Worm (Caenorhabditis elegans) whole organism, L4 larva: ENCODE measurements around the gene pir-1.

ENCODE experiments used
- F37D6.2 ChIP-seq: sonication (generic microtip); optimal IDR thresholded peaks from 2 replicates; lab custom pipeline; 2016; ENCODE audit warnings: mild to moderate bottlenecking, missing genetic modification characterization, missing compliant biosample characterization
- R02D3.7 ChIP-seq: fragments of 150-350 bp; sonication (generic microtip); optimal IDR thresholded peaks from 3 replicates; lab custom pipeline; 2014; ENCODE audit warnings: missing biosample characterization, missing genetic modification characterization
- T26A8.4 ChIP-seq: fragments of 200-800 bp; sonication (Bioruptor generic); IDR thresholded peaks from 2 replicates; pipeline ENCODE4 v1.3.6; 2022; ENCODE audit warnings: missing genetic modification characterization, missing compliant biosample characterization
- Y5F2A.4 ChIP-seq: fragments of 200-800 bp; sonication (Bioruptor generic); optimal IDR thresholded peaks from 2 replicates; lab custom pipeline; 2018; ENCODE audit warnings: mild to moderate bottlenecking, missing genetic modification characterization, missing compliant biosample characterization
- aha-1 ChIP-seq: fragments of 150-350 bp; peaks from one replicate; lab custom pipeline; 2014; ENCODE audit warnings: missing biosample characterization, missing genetic modification characterization
- aly-2 ChIP-seq: sonication (generic microtip); optimal IDR thresholded peaks from 2 replicates; lab custom pipeline; 2018; ENCODE audit warnings: missing biosample characterization, missing genetic modification characterization
- arid-1 ChIP-seq: fragments of 200-800 bp; sonication (Bioruptor generic); conservative IDR thresholded peaks from 2 replicates; pipeline ENCODE4 v1.3.6; 2022; ENCODE audit warnings: missing genetic modification reagents, missing genetic modification characterization, missing compliant biosample characterization
- attf-4 ChIP-seq: sonication (generic microtip); optimal IDR thresholded peaks from 3 replicates; lab custom pipeline; 2017; ENCODE audit warnings: missing biosample characterization, missing genetic modification characterization
- ceh-20 ChIP-seq: fragments of 200-800 bp; sonication (Bioruptor generic); IDR thresholded peaks from 2 replicates; pipeline ENCODE4 v1.3.6; 2022; ENCODE audit warnings: missing genetic modification reagents, missing genetic modification characterization, missing compliant biosample characterization
- ceh-28 ChIP-seq: fragments of 150-350 bp; optimal IDR thresholded peaks from 2 replicates; lab custom pipeline; 2014; ENCODE audit warnings: missing biosample characterization, missing genetic modification reagents, missing genetic modification characterization
- ceh-32 ChIP-seq: sonication (generic microtip); optimal IDR thresholded peaks from 2 replicates; lab custom pipeline; 2016; ENCODE audit warnings: mild to moderate bottlenecking, missing genetic modification characterization, missing compliant biosample characterization; ENCODE audit not compliant: poor library complexity
- ceh-44 ChIP-seq: fragments of 200-800 bp; sonication (Bioruptor generic); IDR thresholded peaks from 2 replicates; pipeline ENCODE4 v1.3.6; 2022; ENCODE audit warnings: missing genetic modification reagents, missing genetic modification characterization, missing compliant biosample characterization
- ceh-82 ChIP-seq: sonication (generic microtip); optimal IDR thresholded peaks from 2 replicates; lab custom pipeline; 2017; ENCODE audit warnings: missing biosample characterization, missing genetic modification characterization
- ces-1 ChIP-seq: fragments of 150-350 bp; sonication (generic microtip); optimal IDR thresholded peaks from 4 replicates; lab custom pipeline; 2014; ENCODE audit warnings: missing biosample characterization, missing genetic modification reagents, missing genetic modification characterization
- ctbp-1 ChIP-seq: fragments of 200-800 bp; sonication (Bioruptor generic); IDR thresholded peaks from 2 replicates; pipeline ENCODE4 v1.3.6; 2022; ENCODE audit warnings: missing genetic modification reagents, missing genetic modification characterization, missing compliant biosample characterization
- daf-12 ChIP-seq: fragments of 150-350 bp; optimal IDR thresholded peaks from 2 replicates; lab custom pipeline; 2014; ENCODE audit warnings: missing biosample characterization, missing genetic modification reagents, missing genetic modification characterization
- daf-19 ChIP-seq: fragments of 200-800 bp; sonication (Bioruptor generic); conservative IDR thresholded peaks from 2 replicates; pipeline ENCODE4 v1.3.6; 2022; ENCODE audit warnings: missing genetic modification characterization, missing compliant biosample characterization
- dmd-6 ChIP-seq: fragments of 200-800 bp; sonication (Bioruptor generic); IDR thresholded peaks from 2 replicates; pipeline ENCODE4 v1.3.6; 2022; ENCODE audit warnings: missing genetic modification reagents, missing genetic modification characterization, missing compliant biosample characterization
- dmd-8 ChIP-seq: fragments of 200-800 bp; sonication (Bioruptor generic); IDR thresholded peaks from 2 replicates; pipeline ENCODE4 v1.3.6; 2022; ENCODE audit warnings: missing genetic modification characterization, missing compliant biosample characterization
- dmd-9 ChIP-seq: fragments of 200-800 bp; sonication (Bioruptor generic); IDR thresholded peaks from 2 replicates; pipeline ENCODE4 v1.3.6; 2022; ENCODE audit warnings: missing genetic modification reagents, missing genetic modification characterization, missing compliant biosample characterization
- dve-1 ChIP-seq: sonication (generic microtip); optimal IDR thresholded peaks from 2 replicates; lab custom pipeline; 2017; ENCODE audit warnings: antibody characterized with exemption, mild to moderate bottlenecking, missing genetic modification characterization, missing compliant biosample characterization; ENCODE audit not compliant: insufficient read depth
- egl-27 ChIP-seq: sonication (generic microtip); optimal IDR thresholded peaks from 3 replicates; lab custom pipeline; 2017; ENCODE audit warnings: missing biosample characterization, missing genetic modification reagents, missing genetic modification characterization
- egl-43 ChIP-seq: fragments of 200-800 bp; sonication (Bioruptor generic); IDR thresholded peaks from 2 replicates; pipeline ENCODE4 v1.3.6; 2022; ENCODE audit warnings: missing genetic modification reagents, missing genetic modification characterization, missing compliant biosample characterization
- fkh-10 ChIP-seq: fragments of 150-350 bp; optimal IDR thresholded peaks from 2 replicates; lab custom pipeline; 2014; ENCODE audit warnings: missing biosample characterization, missing genetic modification reagents, missing genetic modification characterization
- gei-8 ChIP-seq: fragments of 200-800 bp; sonication (Bioruptor generic); optimal IDR thresholded peaks from 2 replicates; lab custom pipeline; 2018; ENCODE audit warnings: mild to moderate bottlenecking, missing genetic modification characterization, missing compliant biosample characterization
- hif-1 ChIP-seq, 2 experiments: sonication (generic microtip); optimal IDR thresholded peaks; 2 replicates each; lab custom pipeline; 2016 to 2017; ENCODE audit warnings: missing compliant biosample characterization in 2 of 2, missing genetic modification characterization in 2 of 2, missing genetic modification reagents in 2 of 2, missing genotype in 2 of 2, mild to moderate bottlenecking in 1 of 2
- hmg-1.1 ChIP-seq: fragments of 200-800 bp; sonication (Bioruptor generic); IDR thresholded peaks from 2 replicates; pipeline ENCODE4 v1.3.6; 2022; ENCODE audit warnings: missing genetic modification reagents, missing genetic modification characterization, missing compliant biosample characterization
- jun-1 ChIP-seq: fragments of 150-350 bp; optimal IDR thresholded peaks from 2 replicates; lab custom pipeline; 2014; ENCODE audit warnings: missing biosample characterization, missing genetic modification reagents, missing genetic modification characterization
- lim-7 ChIP-seq: fragments of 200-800 bp; sonication (Bioruptor generic); IDR thresholded peaks from 2 replicates; pipeline ENCODE4 v1.3.6; 2022; ENCODE audit warnings: missing genetic modification characterization, missing compliant biosample characterization
- lin-15B ChIP-seq: fragments of 150-350 bp; sonication (generic microtip); optimal IDR thresholded peaks from 3 replicates; lab custom pipeline; 2014; ENCODE audit warnings: missing biosample characterization, missing genetic modification characterization
- lsy-2 ChIP-seq, 2 experiments: fragments of 150-350 bp in 1 of 2; sonication (generic microtip) in 1 of 2; optimal IDR thresholded peaks; 2 replicates each; lab custom pipeline; 2014 to 2017; ENCODE audit warnings: missing biosample characterization in 2 of 2, missing genetic modification characterization in 2 of 2
- mdt-29 ChIP-seq: fragments of 200-800 bp; sonication (Bioruptor generic); IDR thresholded peaks from 2 replicates; pipeline ENCODE4 v1.3.6; 2022; ENCODE audit warnings: missing genetic modification reagents, missing genetic modification characterization, missing compliant biosample characterization
- nhr-102 ChIP-seq: sonication (generic microtip); optimal IDR thresholded peaks from 2 replicates; lab custom pipeline; 2016; ENCODE audit warnings: mild to moderate bottlenecking, missing genetic modification characterization, moderate library complexity, missing compliant biosample characterization
- nhr-11 ChIP-seq: fragments of 150-350 bp; optimal IDR thresholded peaks from 2 replicates; lab custom pipeline; 2014; ENCODE audit warnings: missing biosample characterization, missing genetic modification characterization
- nhr-111 ChIP-seq: fragments of 200-800 bp; sonication (Bioruptor generic); optimal IDR thresholded peaks from 2 replicates; lab custom pipeline; 2018; ENCODE audit warnings: mild to moderate bottlenecking, missing genetic modification characterization, missing compliant biosample characterization
- nhr-28 ChIP-seq: fragments of 150-350 bp; optimal IDR thresholded peaks from 2 replicates; lab custom pipeline; 2014; ENCODE audit warnings: missing biosample characterization, missing genetic modification characterization
- nhr-48 ChIP-seq: sonication (generic microtip); optimal IDR thresholded peaks from 2 replicates; lab custom pipeline; 2016; ENCODE audit warnings: mild to moderate bottlenecking, missing genetic modification characterization, missing compliant biosample characterization
- nhr-6 ChIP-seq: fragments of 150-350 bp; optimal IDR thresholded peaks from 2 replicates; lab custom pipeline; 2014; ENCODE audit warnings: missing biosample characterization, missing genetic modification characterization
- nhr-76 ChIP-seq: fragments of 150-350 bp; optimal IDR thresholded peaks from 2 replicates; lab custom pipeline; 2014; ENCODE audit warnings: missing biosample characterization, missing genetic modification characterization
- nhr-77 ChIP-seq: fragments of 150-350 bp; optimal IDR thresholded peaks from 2 replicates; lab custom pipeline; 2014; ENCODE audit warnings: missing biosample characterization, missing genetic modification characterization
- pha-4 ChIP-seq, 2 experiments: fragments of 150-350 bp in 1 of 2; fragments of 200-800 bp in 1 of 2; sonication (Bioruptor generic) in 1 of 2; IDR thresholded peaks in 1 of 2; optimal IDR thresholded peaks in 1 of 2; 2 replicates each; pipeline versions ENCODE4 v1.3.6 to Lab custom; 2014 to 2022; ENCODE audit warnings: missing genetic modification characterization in 2 of 2, missing genetic modification reagents in 2 of 2, missing biosample characterization in 1 of 2, missing compliant biosample characterization in 1 of 2
- php-3 ChIP-seq: fragments of 200-800 bp; sonication (Bioruptor generic); IDR thresholded peaks from 2 replicates; pipeline ENCODE4 v1.3.6; 2022; ENCODE audit warnings: missing genetic modification reagents, missing genetic modification characterization, missing compliant biosample characterization
- pqm-1 ChIP-seq: sonication (generic microtip); optimal IDR thresholded peaks from 2 replicates; lab custom pipeline; 2017; ENCODE audit warnings: missing biosample characterization, missing genetic modification characterization
- set-16 ChIP-seq: fragments of 200-800 bp; sonication (Bioruptor generic); IDR thresholded peaks from 2 replicates; pipeline ENCODE4 v1.3.6; 2022; ENCODE audit warnings: missing genetic modification reagents, missing genetic modification characterization, missing compliant biosample characterization
- snpc-1.2 ChIP-seq: fragments of 200-800 bp; sonication (Bioruptor generic); IDR thresholded peaks from 2 replicates; pipeline ENCODE4 v1.3.6; 2022; ENCODE audit warnings: missing genetic modification reagents, missing genetic modification characterization, missing compliant biosample characterization
- snpc-4 ChIP-seq: fragments of 150-350 bp; optimal IDR thresholded peaks from 2 replicates; lab custom pipeline; 2014; ENCODE audit warnings: missing biosample characterization, missing genetic modification characterization
- spr-3 ChIP-seq: fragments of 200-800 bp; sonication (Bioruptor generic); optimal IDR thresholded peaks from 2 replicates; lab custom pipeline; 2018; ENCODE audit warnings: mild to moderate bottlenecking, missing genetic modification characterization, missing compliant biosample characterization
- tra-1 ChIP-seq: fragments of 200-800 bp; sonication (Bioruptor generic); IDR thresholded peaks from 2 replicates; pipeline ENCODE4 v1.3.6; 2022; ENCODE audit warnings: missing genetic modification reagents, missing genetic modification characterization, missing compliant biosample characterization
- unc-39 ChIP-seq: sonication (generic microtip); optimal IDR thresholded peaks from 2 replicates; lab custom pipeline; 2017; ENCODE audit warnings: missing biosample characterization, missing genetic modification characterization
- vab-7 ChIP-seq: fragments of 200-800 bp; sonication (Bioruptor generic); IDR thresholded peaks from 2 replicates; pipeline ENCODE4 v1.3.6; 2022; ENCODE audit warnings: missing genetic modification reagents, missing genetic modification characterization, missing compliant biosample characterization
- zfp-2 ChIP-seq: sonication (generic microtip); optimal IDR thresholded peaks from 2 replicates; lab custom pipeline; 2016; ENCODE audit warnings: mild to moderate bottlenecking, missing genetic modification characterization, missing compliant biosample characterization
- zip-11 ChIP-seq: fragments of 200-800 bp; sonication (Bioruptor generic); IDR thresholded peaks from 2 replicates; pipeline ENCODE4 v1.3.6; 2022; ENCODE audit warnings: missing genetic modification characterization, missing compliant biosample characterization
- zip-2 ChIP-seq: fragments of 150-350 bp; optimal IDR thresholded peaks from 2 replicates; lab custom pipeline; 2014; ENCODE audit warnings: missing biosample characterization, missing genetic modification characterization

Gene pir-1

DNA sequence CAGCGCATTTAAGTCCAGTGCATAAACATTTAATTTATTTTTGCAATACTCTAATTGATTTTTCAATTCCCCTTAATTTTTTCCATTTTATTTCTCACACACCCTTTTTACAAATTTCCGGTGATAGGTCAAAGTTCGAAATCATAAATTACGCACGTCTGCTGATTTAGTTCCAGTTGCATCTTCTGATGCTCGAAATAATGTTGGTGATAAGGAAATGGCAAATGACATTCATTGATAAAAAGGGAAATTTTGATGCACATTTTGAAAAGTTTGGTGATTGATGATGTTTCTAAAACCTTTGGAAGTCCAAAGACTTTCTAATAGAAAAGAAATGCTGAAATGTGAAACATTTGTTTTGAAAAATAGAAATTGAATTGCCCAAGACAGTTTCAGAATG is 20.0 kb upstream of the pir-1 start (continued):
- TF ChIP-seq nhr-77 (tag; lab: Kevin White, UChicago) (no peak), jun-1 (tag; lab: Kevin White, UChicago) (no peak), zfp-2 (tag; lab: Kevin White, UChicago) (no peak), attf-4 (no peak), egl-43 (GFP tag; lab: Robert Waterston, UW) (no peak), F37D6.2 (tag; lab: Kevin White, UChicago) (no peak), dmd-8 (no peak), ceh-20 (GFP tag; lab: Robert Waterston, UW) (no peak; the same call in 1 of the 2 replicates), R02D3.7 (tag; lab: Kevin White, UChicago) (no peak), daf-19 (GFP tag; lab: Robert Waterston, UW) (no peak), snpc-1.2 (GFP tag; lab: Robert Waterston, UW) (no peak), nhr-11 (tag; lab: Kevin White, UChicago) (no peak), php-3 (GFP tag; lab: Robert Waterston, UW) (peak; percentile 74), ceh-44 (GFP tag; lab: Robert Waterston, UW) (no peak), mdt-29 (GFP tag; lab: Robert Waterston, UW) (no peak), arid-1 (GFP tag; lab: Robert Waterston, UW) (no peak), zip-2 (tag; lab: Kevin White, UChicago) (no peak), nhr-111 (GFP tag; lab: Kevin White, UChicago) (no peak), dmd-9 (GFP tag; lab: Robert Waterston, UW) (no peak), pha-4 (GFP tag; IDR thresholded peaks at IDR 0.05; lab: Robert Waterston, UW) (no peak), pha-4 (tag; optimal IDR thresholded peaks at IDR 0.05; lab: Kevin White, UChicago) (no peak), hif-1 (tag; optimal IDR thresholded peaks at IDR 0.05; lab: Kevin White, UChicago) (peak in 1 of 2 experiments; percentile 64), dmd-6 (GFP tag; lab: Robert Waterston, UW) (peak; percentile 85), hmg-1.1 (GFP tag; lab: Robert Waterston, UW) (no peak), ceh-28 (tag; lab: Kevin White, UChicago) (no peak), nhr-76 (tag; lab: Kevin White, UChicago) (no peak), gei-8 (GFP tag; lab: Kevin White, UChicago) (no peak), T26A8.4 (GFP tag; lab: Robert Waterston, UW) (no peak), dve-1 (tag; lab: Kevin White, UChicago) (peak; percentile 75), lin-15B (tag; lab: Kevin White, UChicago) (no peak), egl-27 (tag; lab: Kevin White, UChicago) (no peak), lsy-2 (tag; optimal IDR thresholded peaks at IDR 0.05; lab: Kevin White, UChicago) (peak in 1 of 2 experiments; percentile 22), nhr-102 (tag; lab: Kevin White, UChicago) (no peak), Y5F2A.4 (GFP tag; lab: Kevin White, UChicago) (no peak), vab-7 (GFP tag; lab: Robert Waterston, UW) (no peak), tra-1 (GFP tag; lab: Robert Waterston, UW) (no peak), fkh-10 (GFP tag; lab: Kevin White, UChicago) (no peak), lim-7 (no peak), pqm-1 (tag; lab: Kevin White, UChicago) (peak; percentile 96), ces-1 (GFP tag; lab: Kevin White, UChicago) (no peak), aha-1 (peak; percentile 81), ctbp-1 (GFP tag; lab: Robert Waterston, UW) (no peak), zip-11 (GFP tag; lab: Robert Waterston, UW) (no peak), daf-12 (no peak), spr-3 (GFP tag; lab: Kevin White, UChicago) (no peak), nhr-48 (tag; lab: Kevin White, UChicago) (no peak), set-16 (GFP tag; lab: Robert Waterston, UW) (no peak), aly-2 (no peak), nhr-28 (peak; percentile 53), ceh-32 (tag; lab: Kevin White, UChicago) (no peak), ceh-82 (tag; lab: Kevin White, UChicago) (no peak), nhr-6 (tag; lab: Kevin White, UChicago) (peak; percentile 6), snpc-4 (tag; lab: Kevin White, UChicago) (no peak), unc-39 (tag; lab: Kevin White, UChicago) (no peak)
